Worm (Caenorhabditis elegans): ENCODE measurements around the gene F46H5.7.

F46H5.7 gene

ce11 chrX:7191882-7192281 is 50.9 kb downstream of the F46H5.7 start, which contains the start of gene C55B6.7:
TSS of gene C55B6.7 (minus strand) at chrX:7191982.
- TF ChIP-seq unc-39 (tag; optimal IDR thresholded peaks at IDR 0.05) = no peak
- TF ChIP-seq mep-1 (tag; optimal IDR thresholded peaks at IDR 0.05) = no peak
- no peak for TF ChIP-seq nhr-2 (tag; optimal IDR thresholded peaks at IDR 0.05)
- TF ChIP-seq ces-1 (GFP tag; optimal IDR thresholded peaks at IDR 0.05) = no peak
- TF ChIP-seq tbx-8 (GFP tag; optimal IDR thresholded peaks at IDR 0.05) = no peak
- TF ChIP-seq elt-1 (tag; optimal IDR thresholded peaks at IDR 0.05; ENCODE audit: borderline replicate concordance, insufficient read depth) = no peak

Data from whole organism, mixed stage, embryonic.